Worm (Caenorhabditis elegans) whole organism, young adult: Measurements from ENCODE around the gene F52G3.5.

ENCODE experiments used
- B0019.2 ChIP-seq: fragments of 200-800 bp; sonication (Bioruptor generic); conservative IDR thresholded peaks from 2 replicates; pipeline ENCODE4 v1.3.6; 2022; ENCODE audit warnings: missing genetic modification reagents, missing genetic modification characterization, missing compliant biosample characterization
- B0261.1 ChIP-seq: sonication (generic microtip); optimal IDR thresholded peaks from 2 replicates; lab custom pipeline; 2016; ENCODE audit warnings: mild to moderate bottlenecking, missing genetic modification characterization, moderate library complexity, missing compliant biosample characterization
- D2030.7 ChIP-seq: fragments of 200-800 bp; sonication (Bioruptor generic); IDR thresholded peaks from 2 replicates; pipeline ENCODE4 v1.3.6; 2022; ENCODE audit warnings: missing genetic modification reagents, missing genetic modification characterization, missing compliant biosample characterization
- F10E7.11 ChIP-seq: sonication (generic microtip); optimal IDR thresholded peaks from 2 replicates; lab custom pipeline; 2017; ENCODE audit warnings: mild to moderate bottlenecking, missing genetic modification characterization, moderate library complexity, missing compliant biosample characterization
- F22D6.2 ChIP-seq: sonication (generic microtip); optimal IDR thresholded peaks from 2 replicates; lab custom pipeline; 2016; ENCODE audit warnings: mild to moderate bottlenecking, missing genetic modification characterization, missing compliant biosample characterization
- F39B2.1 ChIP-seq: fragments of 200-800 bp; sonication (Bioruptor generic); IDR thresholded peaks from 2 replicates; pipeline ENCODE4 v1.3.6; 2022; ENCODE audit warnings: missing genetic modification reagents, missing genetic modification characterization, missing compliant biosample characterization
- F49E8.2 ChIP-seq: sonication (generic microtip); optimal IDR thresholded peaks from 3 replicates; lab custom pipeline; 2017; ENCODE audit warnings: missing genetic modification characterization, mild to moderate bottlenecking, missing compliant biosample characterization, antibody characterized with exemption, moderate library complexity; ENCODE audit not compliant: insufficient read depth
- K12H6.12 ChIP-seq: fragments of 200-800 bp; sonication (Bioruptor generic); optimal IDR thresholded peaks from 2 replicates; lab custom pipeline; 2018; ENCODE audit warnings: mild to moderate bottlenecking, missing genetic modification characterization, missing compliant biosample characterization
- T07F8.4 ChIP-seq: sonication (generic microtip); optimal IDR thresholded peaks from 2 replicates; lab custom pipeline; 2016; ENCODE audit warnings: mild to moderate bottlenecking, missing genetic modification characterization, moderate library complexity, missing compliant biosample characterization
- Y79H2A.3 ChIP-seq: fragments of 200-800 bp; sonication (Bioruptor generic); conservative IDR thresholded peaks from 2 replicates; pipeline ENCODE4 v1.3.6; 2022; ENCODE audit warnings: missing genetic modification reagents, missing genetic modification characterization, missing compliant biosample characterization
- Y95B8A.8 ChIP-seq: fragments of 200-800 bp; sonication (Bioruptor generic); IDR thresholded peaks from 2 replicates; pipeline ENCODE4 v1.3.6; 2022; ENCODE audit warnings: missing genetic modification reagents, missing genetic modification characterization, missing compliant biosample characterization
- akir-1 ChIP-seq: fragments of 200-800 bp; sonication (Bioruptor generic); optimal IDR thresholded peaks from 2 replicates; lab custom pipeline; 2018; ENCODE audit warnings: mild to moderate bottlenecking, missing genetic modification characterization, moderate library complexity, missing compliant biosample characterization
- ama-1 ChIP-seq, 3 experiments: fragments of 150-350 bp in 1 of 3; sonication (generic microtip) in 2 of 3; optimal IDR thresholded peaks; 2 replicates each; lab custom pipeline; 2014 to 2018; ENCODE audit warnings: missing biosample characterization in 2 of 3, missing genetic modification characterization in 2 of 3, missing genetic modification reagents in 2 of 3
- bed-1 ChIP-seq: fragments of 200-800 bp; sonication (Bioruptor generic); IDR thresholded peaks from 2 replicates; pipeline ENCODE4 v1.3.6; 2022; ENCODE audit warnings: missing genetic modification reagents, missing genetic modification characterization, missing compliant biosample characterization
- cebp-1 ChIP-seq, 2 experiments: fragments of 200-800 bp in 1 of 2; sonication (Bioruptor generic) in 1 of 2; sonication (generic microtip) in 1 of 2; IDR thresholded peaks in 1 of 2; optimal IDR thresholded peaks in 1 of 2; 2 replicates each; pipeline versions ENCODE4 v1.3.6 to Lab custom; 2017 to 2022; ENCODE audit warnings: missing compliant biosample characterization in 2 of 2, missing genetic modification characterization in 2 of 2, mild to moderate bottlenecking in 1 of 2, missing genetic modification reagents in 1 of 2, moderate library complexity in 1 of 2
- ceh-27 ChIP-seq: fragments of 200-800 bp; sonication (Bioruptor generic); optimal IDR thresholded peaks from 2 replicates; lab custom pipeline; 2018; ENCODE audit warnings: mild to moderate bottlenecking, missing genetic modification characterization, moderate library complexity, missing compliant biosample characterization
- egl-44 ChIP-seq: fragments of 200-800 bp; sonication (Bioruptor generic); IDR thresholded peaks from 2 replicates; pipeline ENCODE4 v1.3.6; 2022; ENCODE audit warnings: missing genetic modification reagents, missing genetic modification characterization, missing compliant biosample characterization
- gei-17 ChIP-seq: fragments of 200-800 bp; sonication (Bioruptor generic); optimal IDR thresholded peaks from 2 replicates; lab custom pipeline; 2018; ENCODE audit warnings: mild to moderate bottlenecking, missing genetic modification characterization, missing compliant biosample characterization
- hlh-12 ChIP-seq: sonication (generic microtip); optimal IDR thresholded peaks from 2 replicates; lab custom pipeline; 2016; ENCODE audit warnings: missing genetic modification characterization, missing compliant biosample characterization
- hlh-26 ChIP-seq: fragments of 200-800 bp; sonication (Bioruptor generic); conservative IDR thresholded peaks from 2 replicates; pipeline ENCODE4 v1.3.6; 2022; ENCODE audit warnings: missing genetic modification reagents, missing genetic modification characterization, missing compliant biosample characterization
- hmg-1.2 ChIP-seq: fragments of 200-800 bp; sonication (Bioruptor generic); IDR thresholded peaks from 2 replicates; pipeline ENCODE4 v1.3.6; 2022; ENCODE audit warnings: missing genetic modification reagents, missing genetic modification characterization, missing compliant biosample characterization
- lin-40 ChIP-seq: sonication (generic microtip); optimal IDR thresholded peaks from 2 replicates; lab custom pipeline; 2016; ENCODE audit warnings: missing genetic modification characterization, mild to moderate bottlenecking, missing compliant biosample characterization, missing genotype, missing genetic modification reagents
- lin-54 ChIP-seq: fragments of 200-800 bp; sonication (Bioruptor generic); optimal IDR thresholded peaks from 2 replicates; lab custom pipeline; 2018; ENCODE audit warnings: mild to moderate bottlenecking, missing genetic modification characterization, missing compliant biosample characterization
- lsy-27 ChIP-seq: sonication (generic microtip); optimal IDR thresholded peaks from 2 replicates; lab custom pipeline; 2017; ENCODE audit warnings: missing genetic modification characterization, mild to moderate bottlenecking, missing compliant biosample characterization, antibody characterized with exemption, missing genotype, borderline replicate concordance; ENCODE audit not compliant: insufficient read depth
- madf-10 ChIP-seq: sonication (generic microtip); optimal IDR thresholded peaks from 2 replicates; lab custom pipeline; 2016; ENCODE audit warnings: mild to moderate bottlenecking, missing genetic modification characterization, missing compliant biosample characterization
- madf-6 ChIP-seq: fragments of 200-800 bp; sonication (Bioruptor generic); IDR thresholded peaks from 2 replicates; pipeline ENCODE4 v1.3.6; 2022; ENCODE audit warnings: missing genetic modification reagents, missing genetic modification characterization, missing compliant biosample characterization
- mcd-1 ChIP-seq: fragments of 200-800 bp; sonication (Bioruptor generic); IDR thresholded peaks from 2 replicates; pipeline ENCODE4 v1.3.6; 2022; ENCODE audit warnings: missing genetic modification reagents, missing genetic modification characterization, missing compliant biosample characterization
- mes-4 ChIP-seq: sonication (generic microtip); optimal IDR thresholded peaks from 2 replicates; lab custom pipeline; 2016; ENCODE audit warnings: missing genotype, missing genetic modification characterization, missing compliant biosample characterization
- mxl-1 ChIP-seq: sonication (generic microtip); optimal IDR thresholded peaks from 2 replicates; lab custom pipeline; 2016; ENCODE audit warnings: missing genetic modification characterization, missing compliant biosample characterization
- nfya-1 ChIP-seq: sonication (generic microtip); optimal IDR thresholded peaks from 2 replicates; lab custom pipeline; 2017; ENCODE audit warnings: antibody characterized with exemption, missing compliant biosample characterization, missing genetic modification characterization, borderline replicate concordance; ENCODE audit not compliant: insufficient read depth
- nhr-120 ChIP-seq: fragments of 200-800 bp; sonication (Bioruptor generic); IDR thresholded peaks from 2 replicates; pipeline ENCODE4 v1.3.6; 2022; ENCODE audit warnings: missing genetic modification characterization, missing compliant biosample characterization
- rec-8 ChIP-seq, 2 experiments: sonication (generic microtip); optimal IDR thresholded peaks; 2 replicates each; lab custom pipeline; 2016; ENCODE audit warnings: mild to moderate bottlenecking in 2 of 2, missing genetic modification characterization in 2 of 2, missing genetic modification reagents in 2 of 2, missing genotype in 2 of 2, missing biosample characterization in 1 of 2, missing compliant biosample characterization in 1 of 2, moderate library complexity in 1 of 2
- sea-2 ChIP-seq: fragments of 200-800 bp; sonication (Bioruptor generic); IDR thresholded peaks from 2 replicates; pipeline ENCODE4 v1.3.6; 2022; ENCODE audit warnings: missing genetic modification characterization, missing compliant biosample characterization
- snpc-1.3 ChIP-seq: sonication (generic microtip); optimal IDR thresholded peaks from 2 replicates; lab custom pipeline; 2017; ENCODE audit warnings: missing genetic modification characterization, mild to moderate bottlenecking, missing compliant biosample characterization, antibody characterized with exemption, moderate library complexity, missing genotype, missing genetic modification reagents; ENCODE audit not compliant: insufficient read depth
- snpc-4 ChIP-seq, 5 experiments: fragments of 150-350 bp in 1 of 5; sonication (generic microtip) in 4 of 5; optimal IDR thresholded peaks; 2 replicates each; lab custom pipeline; 2014 to 2018; ENCODE audit warnings: missing genetic modification characterization in 5 of 5, missing biosample characterization in 3 of 5, antibody characterized with exemption in 2 of 5, mild to moderate bottlenecking in 2 of 5, missing compliant biosample characterization in 2 of 5, missing genotype in 2 of 5, moderate library complexity in 2 of 5, missing genetic modification reagents in 1 of 5
- tbp1 ChIP-seq: fragments of 200-800 bp; sonication (Bioruptor generic); optimal IDR thresholded peaks from 2 replicates; lab custom pipeline; 2018; ENCODE audit warnings: mild to moderate bottlenecking, missing genetic modification characterization, missing compliant biosample characterization
- tbx-9 ChIP-seq: sonication (generic microtip); optimal IDR thresholded peaks from 2 replicates; lab custom pipeline; 2016; ENCODE audit warnings: borderline replicate concordance, missing genetic modification characterization, inconsistent platforms, missing compliant biosample characterization
- tlf-1 ChIP-seq: fragments of 200-800 bp; sonication (Bioruptor generic); optimal IDR thresholded peaks from 2 replicates; lab custom pipeline; 2018; ENCODE audit warnings: mild to moderate bottlenecking, missing genetic modification characterization, missing compliant biosample characterization
- unc-130 ChIP-seq: sonication (generic microtip); optimal IDR thresholded peaks from 2 replicates; lab custom pipeline; 2016; ENCODE audit warnings: missing genetic modification reagents, missing genetic modification characterization, missing compliant biosample characterization
- unc-62 ChIP-seq: fragments of 150-350 bp; optimal IDR thresholded peaks from 2 replicates; lab custom pipeline; 2014; ENCODE audit warnings: missing biosample characterization, missing genetic modification reagents, missing genetic modification characterization
- zfh-2 ChIP-seq: fragments of 200-800 bp; sonication (Bioruptor generic); conservative IDR thresholded peaks from 2 replicates; pipeline ENCODE4 v1.3.6; 2022; ENCODE audit warnings: missing genetic modification reagents, missing genetic modification characterization, missing compliant biosample characterization
- ztf-18 ChIP-seq: sonication (generic microtip); optimal IDR thresholded peaks from 2 replicates; lab custom pipeline; 2016; ENCODE audit warnings: missing genotype, mild to moderate bottlenecking, missing genetic modification characterization, missing compliant biosample characterization
- ztf-25 ChIP-seq: fragments of 200-800 bp; sonication (Bioruptor generic); IDR thresholded peaks from 2 replicates; pipeline ENCODE4 v1.3.6; 2022; ENCODE audit warnings: missing genetic modification reagents, missing genetic modification characterization, missing compliant biosample characterization
- ztf-26 ChIP-seq: sonication (generic microtip); optimal IDR thresholded peaks from 2 replicates; lab custom pipeline; 2017; ENCODE audit warnings: missing genetic modification characterization, missing compliant biosample characterization
- ztf-28 ChIP-seq: fragments of 200-800 bp; sonication (Bioruptor generic); IDR thresholded peaks from 2 replicates; pipeline ENCODE4 v1.3.6; 2022; ENCODE audit warnings: missing genetic modification reagents, missing genetic modification characterization, missing compliant biosample characterization
- ztf-3 ChIP-seq: fragments of 200-800 bp; sonication (Bioruptor generic); optimal IDR thresholded peaks from 2 replicates; lab custom pipeline; 2018; ENCODE audit warnings: mild to moderate bottlenecking, missing genetic modification characterization, missing compliant biosample characterization

F52G3.5 gene

ce11 chrX:16961387-16961786, 14.6 kb downstream of the F52G3.5 start (continued):
- no peak for TF ChIP-seq D2030.7
- TF ChIP-seq B0261.1 = peak; percentile 13
- TF ChIP-seq unc-62 = no peak
- TF ChIP-seq snpc-4 (GFP tag; optimal IDR thresholded peaks at IDR 0.05; lab: Kevin White, UChicago) = no peak
- TF ChIP-seq snpc-4 (tag; optimal IDR thresholded peaks at IDR 0.05; lab: Kevin White, UChicago) = peak in 3 of 4 experiments; percentile 29 to 70 (median 51)
- peak; percentile 58 for TF ChIP-seq gei-17 (GFP tag; lab: Kevin White, UChicago)
- TF ChIP-seq unc-130 (GFP tag; lab: Kevin White, UChicago) = no peak
- TF ChIP-seq lin-54 (GFP tag; lab: Kevin White, UChicago) = peak; percentile 4
- TF ChIP-seq cebp-1 (GFP tag; IDR thresholded peaks at IDR 0.05; lab: Robert Waterston, UW) = 0 out of 2 replicates have a peak, but pooled peaks have one; percentile 39
- TF ChIP-seq cebp-1 (tag; optimal IDR thresholded peaks at IDR 0.05; lab: Kevin White, UChicago) = peak; percentile 82
- no peak for TF ChIP-seq ztf-25 (GFP tag; lab: Robert Waterston, UW)
- peak; percentile 57 for TF ChIP-seq tbp1 (GFP tag; lab: Kevin White, UChicago)
- TF ChIP-seq lin-40 (tag; lab: Kevin White, UChicago) = peak; percentile 81
- no peak for TF ChIP-seq Y79H2A.3
- TF ChIP-seq egl-44 (GFP tag; lab: Robert Waterston, UW) = peak; percentile 69; the same call in 1 of the 2 replicates
- TF ChIP-seq F49E8.2 = no peak
- TF ChIP-seq T07F8.4 = no peak
- TF ChIP-seq Y95B8A.8 (GFP tag; lab: Robert Waterston, UW) = no peak
- TF ChIP-seq mxl-1 (tag; lab: Kevin White, UChicago) = no peak
- peak; percentile 47 for TF ChIP-seq madf-10
- peak; percentile 92 for TF ChIP-seq hmg-1.2 (GFP tag; lab: Robert Waterston, UW)
- peak; percentile 29 for TF ChIP-seq snpc-1.3 (tag; lab: Kevin White, UChicago)
- no peak for TF ChIP-seq lsy-27 (tag; lab: Kevin White, UChicago)
- TF ChIP-seq sea-2 (GFP tag; lab: Robert Waterston, UW) = no peak
- TF ChIP-seq mes-4 (tag; lab: Kevin White, UChicago) = no peak
- TF ChIP-seq madf-6 = 0 out of 2 replicates have a peak, but pooled peaks have one; percentile 21
- no peak for TF ChIP-seq hlh-12 (tag; lab: Kevin White, UChicago)
- peak; percentile 18 for TF ChIP-seq tlf-1 (GFP tag; lab: Kevin White, UChicago)
- no peak for TF ChIP-seq rec-8 (tag; optimal IDR thresholded peaks at IDR 0.05; lab: Kevin White, UChicago)
- TF ChIP-seq nfya-1 (tag; lab: Kevin White, UChicago) = no peak
- TF ChIP-seq F22D6.2 = no peak
- peak; percentile 44 for TF ChIP-seq ztf-26 (tag; lab: Kevin White, UChicago)
- no peak for TF ChIP-seq ztf-28
- no peak for TF ChIP-seq ama-1 (optimal IDR thresholded peaks at IDR 0.05; lab: Kevin White, UChicago)
- no peak for TF ChIP-seq ama-1 (GFP tag; optimal IDR thresholded peaks at IDR 0.05; lab: Kevin White, UChicago)
- no peak for TF ChIP-seq bed-1
- TF ChIP-seq hlh-26 (GFP tag; lab: Robert Waterston, UW) = no peak
- TF ChIP-seq mcd-1 = peak; percentile 54
- TF ChIP-seq nhr-120 (GFP tag; lab: Robert Waterston, UW) = 0 out of 2 replicates have a peak, but pooled peaks have one; percentile 28
- TF ChIP-seq K12H6.12 (tag; lab: Kevin White, UChicago) = peak; percentile 88
- TF ChIP-seq ztf-18 (tag; lab: Kevin White, UChicago) = no peak
- no peak for TF ChIP-seq tbx-9 (tag; lab: Kevin White, UChicago)
- TF ChIP-seq B0019.2 (GFP tag; lab: Robert Waterston, UW) = no peak
- no peak for TF ChIP-seq F39B2.1 (GFP tag; lab: Robert Waterston, UW)
- peak; percentile 95 for TF ChIP-seq zfh-2
- no peak for TF ChIP-seq akir-1 (GFP tag; lab: Kevin White, UChicago)
- TF ChIP-seq ceh-27 (GFP tag; lab: Kevin White, UChicago) = peak; percentile 92
- peak; percentile 76 for TF ChIP-seq ztf-3 (GFP tag; lab: Kevin White, UChicago)
- TF ChIP-seq F10E7.11 (tag; lab: Kevin White, UChicago) = no peak
